Fruit fly (Drosophila melanogaster) whole organism, embryonic: ENCODE results near the gene CG32811.

Source experiments
- CG13424 ChIP-seq: fragments of 200-800 bp; sonication (Bioruptor generic); optimal IDR thresholded peaks from 2 replicates; lab custom pipeline; 2019; ENCODE audit warnings: missing biosample characterization, mild to moderate bottlenecking, missing genetic modification characterization, moderate library complexity
- CG13775 ChIP-seq: fragments of 200-800 bp; sonication (Bioruptor generic); optimal IDR thresholded peaks from 3 replicates; lab custom pipeline; 2017; ENCODE audit warnings: missing biosample characterization, mild to moderate bottlenecking, missing genetic modification characterization
- CG15269 ChIP-seq: fragments of 200-800 bp; sonication (Bioruptor generic); optimal IDR thresholded peaks from 2 replicates; lab custom pipeline; 2018; ENCODE audit warnings: missing biosample characterization, mild to moderate bottlenecking, missing genetic modification characterization, moderate library complexity
- CG16863 ChIP-seq: fragments of 200-800 bp; sonication (Bioruptor generic); optimal IDR thresholded peaks from 3 replicates; lab custom pipeline; 2016; ENCODE audit warnings: missing biosample characterization, missing genetic modification characterization
- CG17912 ChIP-seq: fragments of 200-800 bp; sonication (Bioruptor generic); optimal IDR thresholded peaks from 2 replicates; lab custom pipeline; 2018; ENCODE audit warnings: missing biosample characterization, mild to moderate bottlenecking, missing genetic modification characterization
- CG18619 ChIP-seq: fragments of 200-800 bp; sonication (Bioruptor generic); optimal IDR thresholded peaks from 3 replicates; lab custom pipeline; 2017; ENCODE audit warnings: missing biosample characterization, mild to moderate bottlenecking, missing genetic modification characterization
- CG2116 ChIP-seq: fragments of 200-800 bp; sonication (Bioruptor generic); optimal IDR thresholded peaks from 3 replicates; lab custom pipeline; 2018; ENCODE audit warnings: missing biosample characterization, mild to moderate bottlenecking, missing genetic modification characterization
- CG2129 ChIP-seq: fragments of 200-800 bp; sonication (Bioruptor generic); IDR thresholded peaks from 2 replicates; pipeline ENCODE4 v1.3.6; 2022; ENCODE audit warnings: missing biosample characterization, missing genetic modification characterization; ENCODE audit not compliant: partially characterized antibody
- CG2889 ChIP-seq: fragments of 200-800 bp; sonication (Bioruptor generic); IDR thresholded peaks from 3 replicates; pipeline ENCODE4 v1.3.6; 2022; ENCODE audit warnings: missing biosample characterization, missing genetic modification characterization
- CG31441 ChIP-seq: fragments of 200-800 bp; sonication (Bioruptor generic); IDR thresholded peaks from 2 replicates; pipeline ENCODE4 v1.3.6; 2022; ENCODE audit warnings: missing biosample characterization, missing genetic modification characterization
- CG3726 ChIP-seq: fragments of 200-800 bp; sonication (Bioruptor generic); IDR thresholded peaks from 3 replicates; pipeline ENCODE4, ENCODE4 v1.3.6; 2022; ENCODE audit warnings: missing biosample characterization, missing genetic modification characterization
- CG4328 ChIP-seq: fragments of 200-800 bp; sonication (Bioruptor generic); optimal IDR thresholded peaks from 3 replicates; lab custom pipeline; 2017; ENCODE audit warnings: missing biosample characterization, missing genetic modification reagents, missing genetic modification characterization
- CkIIα-i1 ChIP-seq: fragments of 200-800 bp; sonication (Bioruptor generic); IDR thresholded peaks from 2 replicates; pipeline ENCODE4 v1.3.6; 2022; ENCODE audit warnings: missing biosample characterization, missing genetic modification characterization
- Dad ChIP-seq: fragments of 200-800 bp; sonication (Bioruptor generic); optimal IDR thresholded peaks from 3 replicates; lab custom pipeline; 2016; ENCODE audit warnings: missing biosample characterization, missing genetic modification characterization
- Dbx ChIP-seq: fragments of 200-800 bp; sonication (Bioruptor generic); IDR thresholded peaks from 3 replicates; pipeline ENCODE4 v1.3.6; 2022; ENCODE audit warnings: missing biosample characterization, missing genetic modification characterization
- Dip2 ChIP-seq: fragments of 200-800 bp; sonication (Bioruptor generic); IDR thresholded peaks from 2 replicates; pipeline ENCODE4 v1.3.6; 2022; ENCODE audit warnings: missing biosample characterization, missing genetic modification characterization
- Drgx ChIP-seq: fragments of 200-800 bp; sonication (Bioruptor generic); IDR thresholded peaks from 2 replicates; pipeline ENCODE4 v1.3.6; 2022; ENCODE audit warnings: missing biosample characterization, missing genetic modification characterization
- ERR ChIP-seq: fragments of 200-800 bp; sonication (Bioruptor generic); optimal IDR thresholded peaks from 2 replicates; lab custom pipeline; 2016; ENCODE audit warnings: missing biosample characterization, missing genetic modification characterization
- Elba2 ChIP-seq: fragments of 200-800 bp; sonication (Bioruptor generic); optimal IDR thresholded peaks from 3 replicates; lab custom pipeline; 2016; ENCODE audit warnings: missing biosample characterization, missing genetic modification characterization
- Fer1 ChIP-seq: fragments of 200-800 bp; sonication (Bioruptor generic); optimal IDR thresholded peaks from 2 replicates; lab custom pipeline; 2017; ENCODE audit warnings: missing biosample characterization, mild to moderate bottlenecking, missing genetic modification characterization
- NC2α ChIP-seq: fragments of 200-800 bp; sonication (Bioruptor generic); optimal IDR thresholded peaks from 2 replicates; lab custom pipeline; 2016; ENCODE audit warnings: missing biosample characterization, missing genetic modification characterization
- Ptx1 ChIP-seq: fragments of 200-800 bp; sonication (Bioruptor generic); IDR thresholded peaks from 2 replicates; pipeline ENCODE4 v1.3.6; 2022; ENCODE audit warnings: missing biosample characterization, missing genetic modification characterization
- Side ChIP-seq: fragments of 200-800 bp; sonication (Bioruptor generic); optimal IDR thresholded peaks from 2 replicates; lab custom pipeline; 2016; ENCODE audit warnings: missing biosample characterization, missing genetic modification characterization
- Sin3A ChIP-seq: fragments of >200 bp; optimal IDR thresholded peaks from 2 replicates; lab custom pipeline; 2018
- Stat92E ChIP-seq, 3 experiments: fragments of >200 bp in 2 of 3; fragments of 200-800 bp in 1 of 3; sonication (Bioruptor generic) in 1 of 3; optimal IDR thresholded peaks; 2 replicates each; lab custom pipeline; 2017 to 2019; ENCODE audit warnings: missing biosample characterization in 3 of 3, missing genetic modification characterization in 3 of 3, mild to moderate bottlenecking in 1 of 3, moderate library complexity in 1 of 3
- Taf1 ChIP-seq: fragments of 200-800 bp; sonication (Bioruptor generic); IDR thresholded peaks from 2 replicates; pipeline ENCODE4 v1.3.6; 2022; ENCODE audit warnings: missing biosample characterization, missing genetic modification characterization
- Xrp1 ChIP-seq: fragments of 200-800 bp; sonication (Bioruptor generic); IDR thresholded peaks from 2 replicates; pipeline ENCODE4 v1.3.6; 2022; ENCODE audit warnings: missing biosample characterization, missing genetic modification characterization
- btn ChIP-seq: fragments of 200-800 bp; sonication (Bioruptor generic); optimal IDR thresholded peaks from 2 replicates; lab custom pipeline; 2016; ENCODE audit warnings: missing biosample characterization, missing genetic modification characterization
- cas ChIP-seq: fragments of 200-800 bp; sonication (Bioruptor generic); IDR thresholded peaks from 2 replicates; pipeline ENCODE4 v1.3.6; 2022; ENCODE audit warnings: missing biosample characterization, missing genetic modification characterization
- crc ChIP-seq: fragments of 200-800 bp; sonication (Bioruptor generic); optimal IDR thresholded peaks from 2 replicates; lab custom pipeline; 2016; ENCODE audit warnings: missing biosample characterization, missing genetic modification characterization
- cwo ChIP-seq: fragments of 200-800 bp; sonication (Bioruptor generic); optimal IDR thresholded peaks from 3 replicates; lab custom pipeline; 2017; ENCODE audit warnings: missing biosample characterization, missing genetic modification characterization, mild to moderate bottlenecking, moderate library complexity, missing genetic modification reagents
- dmrt11E ChIP-seq: fragments of 200-800 bp; sonication (Bioruptor generic); optimal IDR thresholded peaks from 3 replicates; lab custom pipeline; 2018; ENCODE audit warnings: missing biosample characterization, mild to moderate bottlenecking, missing genetic modification characterization, moderate library complexity
- eyg ChIP-seq: fragments of 200-800 bp; sonication (Bioruptor generic); optimal IDR thresholded peaks from 3 replicates; lab custom pipeline; 2016; ENCODE audit warnings: missing biosample characterization, missing genetic modification characterization
- fd3F ChIP-seq: fragments of 200-800 bp; sonication (Bioruptor generic); optimal IDR thresholded peaks from 2 replicates; lab custom pipeline; 2018; ENCODE audit warnings: missing biosample characterization, mild to moderate bottlenecking, missing genetic modification characterization, moderate library complexity
- fd96Cb ChIP-seq: fragments of 200-800 bp; sonication (Bioruptor generic); optimal IDR thresholded peaks from 2 replicates; lab custom pipeline; 2018; ENCODE audit warnings: missing biosample characterization, mild to moderate bottlenecking, missing genetic modification characterization, moderate library complexity
- gfzf ChIP-seq: fragments of 200-800 bp; sonication (Bioruptor generic); optimal IDR thresholded peaks from 2 replicates; lab custom pipeline; 2016; ENCODE audit warnings: missing biosample characterization, mild to moderate bottlenecking, missing genetic modification characterization, moderate library complexity
- grau ChIP-seq: fragments of 200-800 bp; optimal IDR thresholded peaks from 3 replicates; lab custom pipeline; 2019; ENCODE audit warnings: missing biosample characterization, mild to moderate bottlenecking, missing genetic modification characterization, moderate library complexity
- gsb-n ChIP-seq: fragments of 200-800 bp; sonication (Bioruptor generic); optimal IDR thresholded peaks from 3 replicates; lab custom pipeline; 2018; ENCODE audit warnings: missing biosample characterization, mild to moderate bottlenecking, missing genetic modification characterization
- hb ChIP-seq: fragments of 200-800 bp; sonication (Bioruptor generic); IDR thresholded peaks from 3 replicates; pipeline ENCODE4 v1.3.6; 2022; ENCODE audit warnings: missing biosample characterization, missing genetic modification characterization; ENCODE audit not compliant: partially characterized antibody
- insv ChIP-seq, 2 experiments: fragments of 200-800 bp; sonication (Bioruptor generic); optimal IDR thresholded peaks; 3 replicates each; lab custom pipeline; 2016 to 2018; ENCODE audit warnings: missing biosample characterization in 2 of 2, missing genetic modification characterization in 2 of 2
- kah ChIP-seq: fragments of 200-800 bp; sonication (Bioruptor generic); optimal IDR thresholded peaks from 2 replicates; lab custom pipeline; 2018; ENCODE audit warnings: missing biosample characterization, mild to moderate bottlenecking, missing genetic modification characterization
- knrl ChIP-seq: fragments of 200-800 bp; sonication (Bioruptor generic); IDR thresholded peaks from 3 replicates; pipeline ENCODE4 v1.3.6; 2022; ENCODE audit warnings: missing biosample characterization, missing genetic modification characterization; ENCODE audit not compliant: partially characterized antibody
- lmd ChIP-seq: fragments of 200-800 bp; sonication (Bioruptor generic); IDR thresholded peaks from 2 replicates; pipeline ENCODE4 v1.3.6; 2022; ENCODE audit warnings: missing biosample characterization, missing genetic modification characterization
- p53 ChIP-seq: fragments of 200-800 bp; sonication (Bioruptor generic); optimal IDR thresholded peaks from 2 replicates; lab custom pipeline; 2016; ENCODE audit warnings: missing biosample characterization, missing genetic modification characterization
- pros ChIP-seq: fragments of 200-800 bp; sonication (Bioruptor generic); optimal IDR thresholded peaks from 3 replicates; lab custom pipeline; 2019; ENCODE audit warnings: missing biosample characterization, mild to moderate bottlenecking, missing genetic modification characterization, moderate library complexity
- scrt ChIP-seq: fragments of 200-800 bp; sonication (Bioruptor generic); optimal IDR thresholded peaks from 2 replicates; lab custom pipeline; 2018; ENCODE audit warnings: missing biosample characterization, mild to moderate bottlenecking, missing genetic modification characterization, moderate library complexity
- slbo ChIP-seq: fragments of 200-800 bp; sonication (Bioruptor generic); IDR thresholded peaks from 2 replicates; pipeline ENCODE4 v1.3.6; 2022; ENCODE audit warnings: missing biosample characterization, missing genetic modification characterization
- unpg ChIP-seq: fragments of 200-800 bp; sonication (Bioruptor generic); optimal IDR thresholded peaks from 3 replicates; lab custom pipeline; 2018; ENCODE audit warnings: missing biosample characterization, mild to moderate bottlenecking, missing genetic modification characterization, moderate library complexity
- zf30C ChIP-seq: fragments of 200-800 bp; sonication (Bioruptor generic); optimal IDR thresholded peaks from 3 replicates; lab custom pipeline; 2018; ENCODE audit warnings: missing biosample characterization, mild to moderate bottlenecking, missing genetic modification characterization

CG32811 gene

dm6 chrX:1275018-1275820 is 23.0 kb downstream of the CG32811 start, which contains the start of gene Atf3 (continued):
- TF ChIP-seq hb (GFP tag; lab: Robert Waterston, UW) (no peak), dmrt11E (peak; percentile 86), slbo (GFP tag; lab: Robert Waterston, UW) (peak; percentile 99), pros (GFP tag; lab: Kevin White, UChicago) (peak; percentile 60), Sin3A (lab: Kevin White, UChicago) (no peak), fd3F (GFP tag; lab: Kevin White, UChicago) (peak; percentile 99), CkIIα-i1 (GFP tag; lab: Robert Waterston, UW) (peak; percentile 95), lmd (peak; percentile 100), Side (GFP tag; lab: Kevin White, UChicago) (peak; percentile 99), zf30C (GFP tag; lab: Kevin White, UChicago) (no peak), CG13424 (tag; lab: Kevin White, UChicago) (peak; percentile 99), crc (GFP tag; lab: Kevin White, UChicago) (peak; percentile 99), unpg (GFP tag; lab: Kevin White, UChicago) (peak; percentile 99), CG4328 (GFP tag; lab: Kevin White, UChicago) (peak; percentile 98), grau (peak; percentile 99), Fer1 (GFP tag; lab: Kevin White, UChicago) (peak; percentile 99), kah (peak; percentile 94), CG2116 (peak; percentile 86), Dbx (peak; percentile 99), Ptx1 (GFP tag; lab: Robert Waterston, UW) (peak; percentile 99), CG15269 (peak; percentile 99), cwo (GFP tag; lab: Kevin White, UChicago) (peak; percentile 99), btn (GFP tag; lab: Kevin White, UChicago) (peak; percentile 96), Dad (GFP tag; lab: Kevin White, UChicago) (peak; percentile 99), gfzf (GFP tag; lab: Kevin White, UChicago) (peak; percentile 29), Taf1 (GFP tag; lab: Robert Waterston, UW) (peak; percentile 98), Dip2 (GFP tag; lab: Robert Waterston, UW) (peak; percentile 83), Drgx (peak; percentile 97), Xrp1 (GFP tag; lab: Robert Waterston, UW) (peak; percentile 98), CG2129 (GFP tag; lab: Robert Waterston, UW) (no peak), p53 (GFP tag; lab: Kevin White, UChicago) (peak; percentile 97), gsb-n (tag; lab: Kevin White, UChicago) (peak; percentile 95), CG3726 (peak; percentile 97), Stat92E (GFP tag; optimal IDR thresholded peaks at IDR 0.05; lab: Kevin White, UChicago) (peak in 1 of 3 experiments; percentile 59), insv (GFP tag; optimal IDR thresholded peaks at IDR 0.05; lab: Kevin White, UChicago) (peak; percentile 72 to 79), Elba2 (GFP tag; lab: Kevin White, UChicago) (peak; percentile 64), CG16863 (GFP tag; lab: Kevin White, UChicago) (peak; percentile 99), ERR (peak; percentile 98), fd96Cb (tag; lab: Kevin White, UChicago) (peak; percentile 99), CG31441 (peak; percentile 99), CG18619 (GFP tag; lab: Kevin White, UChicago) (peak; percentile 100), knrl (GFP tag; lab: Robert Waterston, UW) (no peak), eyg (peak; percentile 99), CG17912 (peak; percentile 94), cas (GFP tag; lab: Robert Waterston, UW) (peak; percentile 97), scrt (GFP tag; lab: Kevin White, UChicago) (peak; percentile 97), NC2α (GFP tag; lab: Kevin White, UChicago) (peak; percentile 97), CG13775 (GFP tag; lab: Kevin White, UChicago) (peak; percentile 99), CG2889 (peak; percentile 97)
